Worm (Caenorhabditis elegans) whole organism, L1 larva: ENCODE measurements around the gene F47B8.13.
A peak's percentile ranks its signal among the peaks of the same experiment; 100 is the strongest.

ENCODE experiments used
- C04F5.9 ChIP-seq: sonication (generic microtip); optimal IDR thresholded peaks from 2 replicates; lab custom pipeline; 2016; ENCODE audit warnings: missing genetic modification characterization, missing compliant biosample characterization
- C34B4.2 ChIP-seq: sonication (generic microtip); optimal IDR thresholded peaks from 2 replicates; lab custom pipeline; 2017; ENCODE audit warnings: mild to moderate bottlenecking, missing genetic modification characterization, missing compliant biosample characterization
- F16B12.6 ChIP-seq: fragments of 150-350 bp; optimal IDR thresholded peaks from 2 replicates; lab custom pipeline; 2014; ENCODE audit warnings: missing biosample characterization, missing genetic modification characterization
- Y116A8C.19 ChIP-seq: sonication (generic microtip); optimal IDR thresholded peaks from 2 replicates; lab custom pipeline; 2016; ENCODE audit warnings: missing compliant biosample characterization, missing genetic modification characterization, borderline replicate concordance
- aha-1 ChIP-seq: fragments of 150-350 bp; optimal IDR thresholded peaks from 2 replicates; lab custom pipeline; 2014; ENCODE audit warnings: missing biosample characterization, missing genetic modification characterization
- alr-1 ChIP-seq: fragments of 200-800 bp; sonication (Bioruptor generic); optimal IDR thresholded peaks from 2 replicates; lab custom pipeline; 2018; ENCODE audit warnings: borderline replicate concordance, mild to moderate bottlenecking, missing genetic modification characterization, missing compliant biosample characterization
- aly-2 ChIP-seq: fragments of 150-350 bp; optimal IDR thresholded peaks from 2 replicates; lab custom pipeline; 2014; ENCODE audit warnings: missing biosample characterization, missing genetic modification characterization
- ama-1 ChIP-seq: fragments of 150-350 bp; optimal IDR thresholded peaks from 2 replicates; lab custom pipeline; 2014
- ceh-63 ChIP-seq: fragments of 200-800 bp; sonication (Bioruptor generic); optimal IDR thresholded peaks from 2 replicates; lab custom pipeline; 2018; ENCODE audit warnings: mild to moderate bottlenecking, missing genetic modification characterization, missing compliant biosample characterization
- ceh-88 ChIP-seq: fragments of 200-800 bp; sonication (Bioruptor generic); IDR thresholded peaks from 2 replicates; pipeline ENCODE4 v1.3.6; 2022; ENCODE audit warnings: missing genetic modification characterization, missing compliant biosample characterization
- ceh-90 ChIP-seq: sonication (generic microtip); optimal IDR thresholded peaks from 2 replicates; lab custom pipeline; 2016; ENCODE audit warnings: missing genetic modification characterization, missing compliant biosample characterization
- dpl-1 ChIP-seq, 3 experiments: fragments of 150-350 bp in 2 of 3; sonication (generic microtip) in 1 of 3; optimal IDR thresholded peaks; 2 replicates each; lab custom pipeline; 2014 to 2017; ENCODE audit warnings: missing biosample characterization in 3 of 3, missing genetic modification characterization in 3 of 3, missing genetic modification reagents in 3 of 3
- egl-13 ChIP-seq: sonication (generic microtip); optimal IDR thresholded peaks from 2 replicates; lab custom pipeline; 2016; ENCODE audit warnings: missing genotype, missing genetic modification reagents, missing genetic modification characterization, missing compliant biosample characterization
- egl-27 ChIP-seq, 2 experiments: fragments of 150-350 bp in 1 of 2; sonication (generic microtip); optimal IDR thresholded peaks; 3 replicates each; lab custom pipeline; 2017 to 2018; ENCODE audit warnings: missing biosample characterization in 2 of 2, missing genetic modification characterization in 2 of 2, missing genetic modification reagents in 2 of 2
- elt-2 ChIP-seq: sonication (generic microtip); optimal IDR thresholded peaks from 2 replicates; lab custom pipeline; 2016; ENCODE audit warnings: missing genetic modification characterization, mild to moderate bottlenecking, inconsistent platforms, missing compliant biosample characterization, missing genetic modification reagents
- ets-5 ChIP-seq: fragments of 200-800 bp; sonication (Bioruptor generic); IDR thresholded peaks from 2 replicates; pipeline ENCODE4 v1.3.6; 2022; ENCODE audit warnings: missing genetic modification characterization, missing compliant biosample characterization
- fkh-10 ChIP-seq: sonication (generic microtip); optimal IDR thresholded peaks from 2 replicates; lab custom pipeline; 2017; ENCODE audit warnings: missing biosample characterization, missing genetic modification reagents, missing genetic modification characterization
- fkh-8 ChIP-seq: sonication (generic microtip); optimal IDR thresholded peaks from 2 replicates; lab custom pipeline; 2016; ENCODE audit warnings: mild to moderate bottlenecking, missing genetic modification characterization, missing compliant biosample characterization
- grh-1 ChIP-seq: fragments of 200-800 bp; sonication (Bioruptor generic); IDR thresholded peaks from 2 replicates; pipeline ENCODE4 v1.3.6; 2022; ENCODE audit warnings: missing genetic modification reagents, missing genetic modification characterization, missing compliant biosample characterization
- hlh-17 ChIP-seq: fragments of 200-800 bp; sonication (Bioruptor generic); optimal IDR thresholded peaks from 2 replicates; lab custom pipeline; 2018; ENCODE audit warnings: missing genetic modification characterization, mild to moderate bottlenecking, missing compliant biosample characterization, moderate library complexity, borderline replicate concordance
- hlh-4 ChIP-seq: sonication (generic microtip); optimal IDR thresholded peaks from 2 replicates; lab custom pipeline; 2016; ENCODE audit warnings: mild to moderate bottlenecking, missing genetic modification characterization, missing compliant biosample characterization
- hpl-2 ChIP-seq: fragments of 150-350 bp; optimal IDR thresholded peaks from 2 replicates; lab custom pipeline; 2014; ENCODE audit warnings: missing biosample characterization, missing genetic modification reagents, missing genetic modification characterization
- isw-1 ChIP-seq: fragments of 200-800 bp; sonication (Bioruptor generic); IDR thresholded peaks from 2 replicates; pipeline ENCODE4 v1.3.6; 2022; ENCODE audit warnings: missing genetic modification characterization, missing compliant biosample characterization
- jun-1 ChIP-seq: fragments of 150-350 bp; optimal IDR thresholded peaks from 2 replicates; lab custom pipeline; 2014; ENCODE audit warnings: missing biosample characterization, missing genetic modification reagents, missing genetic modification characterization
- lin-13 ChIP-seq: fragments of 150-350 bp; optimal IDR thresholded peaks from 2 replicates; lab custom pipeline; 2014; ENCODE audit warnings: missing biosample characterization, missing genetic modification reagents, missing genetic modification characterization
- lin-14 ChIP-seq: fragments of 200-800 bp; sonication (Bioruptor generic); optimal IDR thresholded peaks from 2 replicates; lab custom pipeline; 2018; ENCODE audit warnings: mild to moderate bottlenecking, missing genetic modification characterization, moderate library complexity, missing compliant biosample characterization
- lin-15B ChIP-seq: fragments of 150-350 bp; sonication (generic microtip); optimal IDR thresholded peaks from 3 replicates; lab custom pipeline; 2014; ENCODE audit warnings: missing biosample characterization, missing genetic modification characterization
- lin-35 ChIP-seq, 2 experiments: fragments of 150-350 bp; optimal IDR thresholded peaks; 2 replicates each; lab custom pipeline; 2014; ENCODE audit warnings: missing biosample characterization in 2 of 2, missing genetic modification characterization in 2 of 2, missing genetic modification reagents in 2 of 2
- lin-39 ChIP-seq: fragments of 150-350 bp; optimal IDR thresholded peaks from 2 replicates; lab custom pipeline; 2014; ENCODE audit warnings: missing biosample characterization, missing genetic modification reagents, missing genetic modification characterization
- lir-3 ChIP-seq: sonication (generic microtip); optimal IDR thresholded peaks from 2 replicates; lab custom pipeline; 2016; ENCODE audit warnings: mild to moderate bottlenecking, missing genetic modification characterization, moderate library complexity, missing compliant biosample characterization; ENCODE audit not compliant: poor library complexity
- mab-9 ChIP-seq: fragments of 200-800 bp; sonication (Bioruptor generic); IDR thresholded peaks from 2 replicates; pipeline ENCODE4 v1.3.6; 2022; ENCODE audit warnings: missing genetic modification reagents, missing genetic modification characterization, missing compliant biosample characterization
- mef-2 ChIP-seq: fragments of 150-350 bp; optimal IDR thresholded peaks from 2 replicates; lab custom pipeline; 2014; ENCODE audit warnings: missing biosample characterization, missing genetic modification characterization
- mep-1 ChIP-seq: fragments of 150-350 bp; optimal IDR thresholded peaks from 2 replicates; lab custom pipeline; 2014; ENCODE audit warnings: missing biosample characterization, missing genetic modification characterization
- nhr-11 ChIP-seq: fragments of 150-350 bp; optimal IDR thresholded peaks from 2 replicates; lab custom pipeline; 2014; ENCODE audit warnings: missing biosample characterization, missing genetic modification characterization
- nhr-20 ChIP-seq: sonication (generic microtip); optimal IDR thresholded peaks from 2 replicates; lab custom pipeline; 2016; ENCODE audit warnings: mild to moderate bottlenecking, missing genetic modification characterization, missing compliant biosample characterization
- nhr-47 ChIP-seq: sonication (generic microtip); optimal IDR thresholded peaks from 2 replicates; lab custom pipeline; 2016; ENCODE audit warnings: mild to moderate bottlenecking, missing genetic modification characterization, moderate library complexity, missing compliant biosample characterization
- nhr-71 ChIP-seq: sonication (generic microtip); optimal IDR thresholded peaks from 2 replicates; lab custom pipeline; 2016; ENCODE audit warnings: mild to moderate bottlenecking, missing genetic modification characterization, moderate library complexity, missing compliant biosample characterization
- nhr-77 ChIP-seq: fragments of 150-350 bp; optimal IDR thresholded peaks from 2 replicates; lab custom pipeline; 2014; ENCODE audit warnings: missing biosample characterization, missing genetic modification characterization
- nhr-90 ChIP-seq: sonication (generic microtip); optimal IDR thresholded peaks from 2 replicates; lab custom pipeline; 2016; ENCODE audit warnings: mild to moderate bottlenecking, missing genetic modification characterization, missing compliant biosample characterization; ENCODE audit not compliant: poor library complexity
- pag-3 ChIP-seq: sonication (generic microtip); optimal IDR thresholded peaks from 2 replicates; lab custom pipeline; 2017; ENCODE audit warnings: missing genetic modification characterization, mild to moderate bottlenecking, missing compliant biosample characterization, antibody characterized with exemption, borderline replicate concordance; ENCODE audit not compliant: insufficient read depth
- snu-23 ChIP-seq: sonication (generic microtip); optimal IDR thresholded peaks from 2 replicates; lab custom pipeline; 2016; ENCODE audit warnings: missing genetic modification characterization, missing compliant biosample characterization
- sox-4 ChIP-seq: sonication (generic microtip); optimal IDR thresholded peaks from 2 replicates; lab custom pipeline; 2016; ENCODE audit warnings: missing genetic modification characterization, missing compliant biosample characterization
- sptf-1 ChIP-seq: fragments of 150-350 bp; optimal IDR thresholded peaks from 2 replicates; lab custom pipeline; 2014; ENCODE audit warnings: missing biosample characterization, missing genetic modification characterization
- unc-130 ChIP-seq: fragments of 150-350 bp; optimal IDR thresholded peaks from 2 replicates; lab custom pipeline; 2017; ENCODE audit warnings: missing biosample characterization, missing genetic modification characterization, inconsistent platforms
- unc-30 ChIP-seq: sonication (generic microtip); optimal IDR thresholded peaks from 2 replicates; lab custom pipeline; 2017; ENCODE audit warnings: missing biosample characterization, missing genetic modification characterization
- unc-62 ChIP-seq: fragments of 150-350 bp; optimal IDR thresholded peaks from 2 replicates; lab custom pipeline; 2014; ENCODE audit warnings: missing biosample characterization, missing genetic modification reagents, missing genetic modification characterization
- unc-98 ChIP-seq: fragments of 200-800 bp; sonication (Bioruptor generic); IDR thresholded peaks from 2 replicates; pipeline ENCODE4 v1.3.6; 2022; ENCODE audit warnings: missing genetic modification characterization, missing compliant biosample characterization
- vab-15 ChIP-seq: sonication (generic microtip); optimal IDR thresholded peaks from 2 replicates; lab custom pipeline; 2017; ENCODE audit warnings: missing genotype, mild to moderate bottlenecking, missing genetic modification characterization, missing compliant biosample characterization
- xbp-1 ChIP-seq: sonication (generic microtip); optimal IDR thresholded peaks from 2 replicates; lab custom pipeline; 2016; ENCODE audit warnings: missing genetic modification characterization, missing compliant biosample characterization
- zag-1 ChIP-seq: fragments of 150-350 bp; optimal IDR thresholded peaks from 2 replicates; lab custom pipeline; 2014; ENCODE audit warnings: missing biosample characterization, missing genetic modification characterization
- ztf-11 ChIP-seq, 2 experiments: sonication (generic microtip); optimal IDR thresholded peaks; 2 replicates each; lab custom pipeline; 2016 to 2017; ENCODE audit warnings: missing genetic modification characterization in 2 of 2, missing biosample characterization in 1 of 2, missing compliant biosample characterization in 1 of 2

Gene F47B8.13

ce11 chrV:14355738-14356368 lies 36.3 kb upstream of the F47B8.13 start, which contains the start of gene cyn-1:
TSS of gene cyn-1 (plus strand) at chrV:14356076.
- TF ChIP-seq dpl-1 (GFP tag; optimal IDR thresholded peaks at IDR 0.05; lab: Kevin White, UChicago) (peak; percentile 97 to 98 (median 98)), elt-2 (tag; lab: Kevin White, UChicago) (peak; percentile 45), unc-130 (tag; lab: Kevin White, UChicago) (peak; percentile 83), ets-5 (GFP tag; lab: Robert Waterston, UW) (no peak), egl-13 (tag; lab: Kevin White, UChicago) (peak; percentile 76), mep-1 (peak; percentile 96), egl-27 (tag; optimal IDR thresholded peaks at IDR 0.05; lab: Kevin White, UChicago) (no peak), aha-1 (tag; lab: Kevin White, UChicago) (peak; percentile 29), ama-1 (lab: Kevin White, UChicago) (peak; percentile 66), hpl-2 (GFP tag; lab: Kevin White, UChicago) (no peak), xbp-1 (peak; percentile 90), fkh-8 (tag; lab: Kevin White, UChicago) (peak; percentile 63), ceh-88 (GFP tag; lab: Robert Waterston, UW) (peak; percentile 54), lir-3 (tag; lab: Kevin White, UChicago) (peak; percentile 46), lin-35 (GFP tag; optimal IDR thresholded peaks at IDR 0.05; lab: Kevin White, UChicago) (peak; percentile 98), alr-1 (tag; lab: Kevin White, UChicago) (peak; percentile 8), nhr-11 (peak; percentile 52), lin-14 (GFP tag; lab: Kevin White, UChicago) (peak; percentile 82), lin-15B (tag; lab: Kevin White, UChicago) (peak; percentile 80), aly-2 (peak; percentile 91), nhr-71 (tag; lab: Kevin White, UChicago) (peak; percentile 93), vab-15 (tag; lab: Kevin White, UChicago) (peak; percentile 27), ceh-90 (peak; percentile 29), pag-3 (tag; lab: Kevin White, UChicago) (no peak), zag-1 (tag; lab: Kevin White, UChicago) (no peak), Y116A8C.19 (tag; lab: Kevin White, UChicago) (no peak), nhr-77 (peak; percentile 71), unc-62 (GFP tag; lab: Kevin White, UChicago) (no peak), nhr-47 (tag; lab: Kevin White, UChicago) (peak; percentile 93), mab-9 (GFP tag; lab: Robert Waterston, UW) (peak; percentile 65), sox-4 (peak; percentile 67), jun-1 (peak; percentile 70), nhr-90 (peak; percentile 88), snu-23 (peak; percentile 91), nhr-20 (tag; lab: Kevin White, UChicago) (peak; percentile 89), mef-2 (tag; lab: Kevin White, UChicago) (no peak), ztf-11 (tag; optimal IDR thresholded peaks at IDR 0.05; lab: Kevin White, UChicago) (peak in 1 of 2 experiments; percentile 69), C34B4.2 (tag; lab: Kevin White, UChicago) (no peak), unc-30 (tag; lab: Kevin White, UChicago) (no peak), hlh-17 (GFP tag; lab: Kevin White, UChicago) (no peak), isw-1 (GFP tag; lab: Robert Waterston, UW) (peak; percentile 77), F16B12.6 (tag; lab: Kevin White, UChicago) (peak; percentile 58), lin-39 (tag; lab: Kevin White, UChicago) (peak; percentile 80), fkh-10 (GFP tag; lab: Kevin White, UChicago) (peak; percentile 67), sptf-1 (no peak), hlh-4 (tag; lab: Kevin White, UChicago) (no peak), ceh-63 (GFP tag; lab: Kevin White, UChicago) (no peak), unc-98 (no peak), C04F5.9 (tag; lab: Kevin White, UChicago) (peak; percentile 63), lin-13 (GFP tag; lab: Kevin White, UChicago) (peak; percentile 77), grh-1 (GFP tag; lab: Robert Waterston, UW) (peak; percentile 72)
